Worm (Caenorhabditis elegans): Measurements from ENCODE around the gene algn-1.

Gene algn-1

DNA sequence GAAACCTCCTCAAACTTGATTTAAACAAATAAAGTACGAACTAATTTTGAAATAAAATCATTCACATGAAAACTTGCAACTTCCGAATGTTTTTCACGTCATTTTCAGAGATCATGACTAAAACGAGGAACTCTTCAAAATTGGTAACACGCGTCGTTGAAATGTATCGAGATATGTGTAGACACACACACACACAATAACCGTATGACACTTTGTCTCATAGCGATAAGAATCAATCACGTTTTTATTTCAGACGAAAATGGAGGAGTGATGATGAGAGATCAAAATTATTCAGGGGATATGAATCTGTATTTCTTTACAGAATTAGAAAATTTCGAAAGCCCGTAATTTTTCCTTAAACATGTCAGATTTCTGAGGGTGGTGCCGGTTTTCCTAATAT is 37.2 kb upstream of the algn-1 start:
- TF ChIP-seq cog-1 (tag; optimal IDR thresholded peaks at IDR 0.05) (no peak), tab-1 (GFP tag; IDR thresholded peaks at IDR 0.05) (no peak), klf-2 (GFP tag; conservative IDR thresholded peaks at IDR 0.05) (no peak), T22C8.4 (GFP tag; IDR thresholded peaks at IDR 0.05) (no peak), flt-1 (GFP tag; IDR thresholded peaks at IDR 0.05) (no peak), ztf-23 (GFP tag; IDR thresholded peaks at IDR 0.05) (no peak), ztf-29 (GFP tag; IDR thresholded peaks at IDR 0.05) (no peak), med-1 (GFP tag; optimal IDR thresholded peaks at IDR 0.05; ENCODE audit: insufficient read depth) (no peak), ref-1 (GFP tag; conservative IDR thresholded peaks at IDR 0.05) (no peak)

DNA sequence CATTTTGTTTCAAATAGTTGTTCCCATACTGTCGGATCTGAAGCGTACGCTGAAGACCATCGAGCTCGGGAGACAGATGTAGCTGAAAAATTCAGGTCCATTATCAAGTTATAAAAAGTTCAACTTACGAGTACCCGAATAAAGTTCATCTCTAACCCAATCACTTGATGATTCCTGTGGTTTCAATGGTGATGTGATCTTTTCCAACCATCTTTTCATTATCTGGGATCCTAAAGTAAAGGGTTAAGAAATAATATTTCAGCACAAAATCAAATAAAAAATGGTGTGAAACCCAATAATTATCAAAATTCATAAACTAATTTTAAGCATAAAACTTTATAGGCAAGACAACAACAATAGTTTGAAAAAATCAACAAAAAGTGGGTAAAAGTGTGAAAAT is 32.7 kb upstream of the algn-1 start, which contains the start of gene C05D11.8:
Gene C05D11.8 (minus strand): TSS at position 101 of the 400 bp plus-strand sequence.
- no peak for TF ChIP-seq ztf-29 (GFP tag; IDR thresholded peaks at IDR 0.05)
- no peak for TF ChIP-seq cog-1 (tag; optimal IDR thresholded peaks at IDR 0.05)
- no peak for TF ChIP-seq ztf-23 (GFP tag; IDR thresholded peaks at IDR 0.05)
- no peak for TF ChIP-seq flt-1 (GFP tag; IDR thresholded peaks at IDR 0.05)
- TF ChIP-seq tab-1 (GFP tag; IDR thresholded peaks at IDR 0.05), result no peak
- TF ChIP-seq klf-2 (GFP tag; conservative IDR thresholded peaks at IDR 0.05), result no peak
- TF ChIP-seq T22C8.4 (GFP tag; IDR thresholded peaks at IDR 0.05), result no peak
- no peak for TF ChIP-seq ref-1 (GFP tag; conservative IDR thresholded peaks at IDR 0.05)

DNA sequence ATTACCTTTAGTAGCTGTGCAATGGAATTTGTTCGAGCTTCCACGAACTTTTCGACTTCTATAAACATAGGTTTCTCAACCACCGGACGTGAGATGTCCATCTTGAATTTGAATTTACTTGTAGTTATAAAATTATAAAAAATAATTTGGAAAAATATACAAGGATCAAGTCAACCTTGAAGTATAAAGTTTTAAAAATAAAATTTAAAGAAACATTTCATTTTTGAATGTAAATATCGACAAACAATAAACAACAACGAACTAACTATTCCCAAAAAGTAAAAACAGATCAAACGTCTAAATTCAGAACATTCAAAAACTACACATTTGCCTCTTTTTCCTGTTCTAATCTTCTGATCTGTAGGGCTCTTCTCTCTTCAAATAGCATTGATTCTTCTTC is 29.1 kb upstream of the algn-1 start, which contains the start of gene popl-1:
Gene popl-1 (minus strand): TSS at position 101 of the 400 bp plus-strand sequence.
- TF ChIP-seq flt-1 (GFP tag; IDR thresholded peaks at IDR 0.05) (no peak), ztf-23 (GFP tag; IDR thresholded peaks at IDR 0.05) (no peak), T22C8.4 (GFP tag; IDR thresholded peaks at IDR 0.05) (no peak), tab-1 (GFP tag; IDR thresholded peaks at IDR 0.05) (no peak), cog-1 (tag; optimal IDR thresholded peaks at IDR 0.05) (no peak), klf-2 (GFP tag; conservative IDR thresholded peaks at IDR 0.05) (no peak), med-1 (GFP tag; optimal IDR thresholded peaks at IDR 0.05; ENCODE audit: insufficient read depth) (no peak), ztf-29 (GFP tag; IDR thresholded peaks at IDR 0.05) (no peak), ref-1 (GFP tag; conservative IDR thresholded peaks at IDR 0.05) (no peak)

DNA sequence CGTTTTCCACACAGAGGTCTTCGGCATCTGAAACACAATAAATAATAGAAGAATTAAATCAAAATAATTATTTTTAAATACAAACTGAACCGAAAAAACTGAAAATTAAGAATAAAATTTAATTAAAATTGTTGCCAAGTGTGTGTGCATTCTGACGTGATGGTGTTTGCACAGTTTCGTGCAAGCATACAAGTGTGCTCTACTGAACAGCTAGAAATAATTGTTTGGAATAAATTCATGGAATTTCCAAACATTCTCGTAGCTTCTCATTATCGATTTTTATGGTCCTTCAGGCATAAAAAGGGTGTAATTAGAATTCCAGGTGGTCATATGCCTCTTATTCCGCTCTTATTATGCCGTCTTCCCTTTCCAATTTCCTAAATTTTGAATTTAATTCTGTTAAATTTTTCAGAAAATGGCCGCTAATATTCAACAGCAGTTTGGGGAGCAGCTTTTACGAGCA is 28.1 kb upstream of the algn-1 start, which contains the start of the genes mrps-17 and txdc-9:
Gene mrps-17 (minus strand): TSS at position 33 of the 463 bp plus-strand sequence.
Gene txdc-9 (plus strand): TSS at position 413 of the 463 bp plus-strand sequence.
- no peak for TF ChIP-seq klf-2 (GFP tag; conservative IDR thresholded peaks at IDR 0.05)
- peak; percentile 68; the same call in 1 of the 2 replicates for TF ChIP-seq flt-1 (GFP tag; IDR thresholded peaks at IDR 0.05)
- no peak for TF ChIP-seq med-1 (GFP tag; optimal IDR thresholded peaks at IDR 0.05; ENCODE audit: insufficient read depth)
- TF ChIP-seq ztf-23 (GFP tag; IDR thresholded peaks at IDR 0.05), result no peak

DNA sequence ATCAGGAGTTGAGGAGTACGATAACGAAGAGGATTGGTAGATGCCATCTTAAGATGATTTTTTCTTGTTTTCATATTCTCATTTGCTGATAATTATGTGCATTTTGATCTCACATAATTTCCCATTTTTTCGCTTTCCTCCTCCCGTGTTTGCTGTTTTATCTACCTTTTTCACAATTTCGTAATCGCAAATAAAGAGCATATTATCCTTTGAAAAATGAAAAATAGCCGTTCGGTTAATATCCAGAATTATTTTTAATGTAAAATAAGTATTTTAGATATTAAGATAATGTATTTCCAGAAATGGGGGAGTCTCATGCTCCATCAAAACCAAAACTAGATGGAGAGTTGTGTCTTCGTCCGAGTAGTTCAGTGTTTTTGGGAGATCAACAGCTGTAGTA is 27.0 kb upstream of the algn-1 start, which contains the start of gene vps-16:
Gene vps-16 (plus strand): TSS at position 301 of the 400 bp plus-strand sequence.
- TF ChIP-seq ztf-23 (GFP tag; IDR thresholded peaks at IDR 0.05) (no peak), T22C8.4 (GFP tag; IDR thresholded peaks at IDR 0.05) (no peak), ref-1 (GFP tag; conservative IDR thresholded peaks at IDR 0.05) (no peak), ztf-29 (GFP tag; IDR thresholded peaks at IDR 0.05) (no peak), med-1 (GFP tag; optimal IDR thresholded peaks at IDR 0.05; ENCODE audit: insufficient read depth) (no peak), flt-1 (GFP tag; IDR thresholded peaks at IDR 0.05) (no peak), cog-1 (tag; optimal IDR thresholded peaks at IDR 0.05) (no peak), tab-1 (GFP tag; IDR thresholded peaks at IDR 0.05) (no peak), klf-2 (GFP tag; conservative IDR thresholded peaks at IDR 0.05) (no peak)

DNA sequence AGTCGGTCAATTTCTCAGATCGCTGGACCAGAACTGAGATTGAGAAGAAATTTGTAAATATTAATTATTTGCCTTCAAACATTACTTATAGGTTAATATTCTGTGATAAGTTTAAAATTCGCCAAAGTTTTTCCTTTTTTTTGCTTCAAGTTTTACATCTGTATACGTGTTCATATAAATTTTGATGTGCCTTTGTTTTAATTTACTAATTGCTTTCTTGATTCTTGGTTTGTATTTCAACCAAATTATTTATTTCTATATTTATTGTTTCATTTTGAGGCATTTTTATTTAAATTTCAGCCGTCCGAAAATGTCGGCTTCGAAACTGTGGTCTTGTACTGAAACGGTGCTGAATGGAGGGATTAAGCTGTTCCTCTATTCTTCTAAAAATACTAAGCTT is 23.6 kb upstream of the algn-1 start, which contains the start of gene C05D11.1:
Gene C05D11.1 (plus strand): TSS at position 301 of the 400 bp plus-strand sequence.
- TF ChIP-seq ref-1 (GFP tag; conservative IDR thresholded peaks at IDR 0.05), result no peak
- TF ChIP-seq med-1 (GFP tag; optimal IDR thresholded peaks at IDR 0.05; ENCODE audit: insufficient read depth), result no peak
- no peak for TF ChIP-seq klf-2 (GFP tag; conservative IDR thresholded peaks at IDR 0.05)
- TF ChIP-seq ztf-29 (GFP tag; IDR thresholded peaks at IDR 0.05), result no peak
- no peak for TF ChIP-seq tab-1 (GFP tag; IDR thresholded peaks at IDR 0.05)
- no peak for TF ChIP-seq cog-1 (tag; optimal IDR thresholded peaks at IDR 0.05)
- TF ChIP-seq ztf-23 (GFP tag; IDR thresholded peaks at IDR 0.05), result no peak
- TF ChIP-seq flt-1 (GFP tag; IDR thresholded peaks at IDR 0.05), result no peak
- no peak for TF ChIP-seq T22C8.4 (GFP tag; IDR thresholded peaks at IDR 0.05)

DNA sequence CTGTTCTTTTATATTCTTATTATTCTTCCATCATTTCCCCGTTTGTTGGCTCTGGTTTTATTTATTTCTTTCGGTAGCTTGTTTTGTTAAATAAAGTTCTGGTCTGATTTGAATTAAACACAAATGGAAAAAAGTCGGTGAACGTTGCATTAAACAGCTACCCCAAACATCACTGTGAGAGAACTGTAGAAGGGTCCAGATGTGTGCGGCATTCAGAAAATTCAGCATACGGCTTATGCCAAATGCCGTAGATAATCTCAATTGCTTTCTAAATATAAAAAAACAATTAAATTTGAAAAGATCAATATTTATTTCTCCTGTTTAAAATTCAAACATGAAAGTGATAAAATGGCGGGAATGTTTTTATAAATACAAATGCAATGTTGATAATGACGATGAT is 20.1 kb upstream of the algn-1 start:
- TF ChIP-seq T22C8.4 (GFP tag; IDR thresholded peaks at IDR 0.05) (no peak), ztf-23 (GFP tag; IDR thresholded peaks at IDR 0.05) (no peak), ztf-29 (GFP tag; IDR thresholded peaks at IDR 0.05) (no peak), med-1 (GFP tag; optimal IDR thresholded peaks at IDR 0.05; ENCODE audit: insufficient read depth) (no peak), tab-1 (GFP tag; IDR thresholded peaks at IDR 0.05) (no peak), klf-2 (GFP tag; conservative IDR thresholded peaks at IDR 0.05) (no peak), ref-1 (GFP tag; conservative IDR thresholded peaks at IDR 0.05) (no peak), flt-1 (GFP tag; IDR thresholded peaks at IDR 0.05) (no peak), cog-1 (tag; optimal IDR thresholded peaks at IDR 0.05) (no peak)

DNA sequence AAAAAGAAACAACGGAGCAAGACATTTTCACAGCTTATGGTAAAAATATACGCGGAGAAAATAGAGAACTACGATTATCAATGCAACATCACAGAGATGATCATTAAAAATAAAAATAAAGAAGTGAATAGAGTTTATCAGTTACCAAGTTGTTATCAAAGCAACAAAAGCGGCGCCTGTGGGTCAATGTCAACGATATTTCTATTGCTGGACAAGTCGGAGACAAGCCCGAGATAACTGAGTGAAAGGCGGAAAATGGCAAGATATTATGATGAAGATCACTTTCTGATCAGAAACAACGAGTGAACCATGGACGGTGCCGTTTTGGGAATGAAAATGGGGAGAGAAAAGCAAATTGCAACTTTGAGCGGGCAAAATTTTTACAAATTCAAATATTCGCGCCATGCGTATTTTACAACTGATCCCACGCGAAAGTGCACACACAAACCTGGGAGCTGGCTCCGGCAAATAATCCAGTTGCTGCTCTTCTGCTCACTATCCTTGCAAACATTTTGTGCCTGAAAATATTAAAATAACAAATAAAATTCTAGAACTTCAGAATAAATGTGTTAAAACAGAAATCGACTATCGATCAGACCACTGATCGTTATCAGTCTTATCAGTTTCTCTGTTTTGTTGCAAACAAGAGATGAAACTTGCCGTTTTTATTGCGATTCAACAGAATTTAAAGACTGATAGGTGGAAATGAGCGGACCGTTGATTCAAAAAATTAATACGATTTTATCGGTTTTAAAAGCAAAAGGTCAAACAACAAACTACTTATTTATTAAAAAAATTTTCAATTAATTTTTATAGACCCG is 17.4 kb upstream of the algn-1 start, which contains the start of gene mel-32:
Gene mel-32 (minus strand): TSS at position 696 of the 821 bp plus-strand sequence.
- TF ChIP-seq klf-2 (GFP tag; conservative IDR thresholded peaks at IDR 0.05) (no peak), tab-1 (GFP tag; IDR thresholded peaks at IDR 0.05) (no peak), ref-1 (GFP tag; conservative IDR thresholded peaks at IDR 0.05) (no peak), T22C8.4 (GFP tag; IDR thresholded peaks at IDR 0.05) (no peak), ztf-29 (GFP tag; IDR thresholded peaks at IDR 0.05) (no peak), flt-1 (GFP tag; IDR thresholded peaks at IDR 0.05) (no peak), ztf-23 (GFP tag; IDR thresholded peaks at IDR 0.05) (no peak), cog-1 (tag; optimal IDR thresholded peaks at IDR 0.05) (no peak), med-1 (GFP tag; optimal IDR thresholded peaks at IDR 0.05; ENCODE audit: insufficient read depth) (no peak)

DNA sequence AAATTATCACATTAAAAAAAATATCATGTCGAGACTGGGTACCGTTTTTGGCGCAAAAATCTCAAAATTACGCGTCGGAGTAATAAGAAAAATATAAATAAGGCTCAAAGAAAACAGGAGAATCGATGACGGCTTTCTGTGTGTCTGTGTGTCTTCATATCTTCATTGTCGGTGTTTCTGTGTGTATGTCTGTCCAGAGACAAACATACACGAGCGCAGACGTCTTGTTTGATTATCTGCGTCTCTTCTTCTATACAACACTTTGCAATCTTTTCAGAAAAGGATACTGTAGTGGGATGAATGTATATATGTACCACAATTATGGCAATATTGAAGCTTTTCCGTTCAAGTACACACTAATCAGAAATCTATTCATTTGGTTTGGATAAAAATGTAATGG is 15.6 kb upstream of the algn-1 start, which contains the start of gene C05D11.13:
Gene C05D11.13 (minus strand): TSS at position 252 of the 400 bp plus-strand sequence.
- TF ChIP-seq klf-2 (GFP tag; conservative IDR thresholded peaks at IDR 0.05) (no peak), flt-1 (GFP tag; IDR thresholded peaks at IDR 0.05) (no peak), cog-1 (tag; optimal IDR thresholded peaks at IDR 0.05) (no peak), med-1 (GFP tag; optimal IDR thresholded peaks at IDR 0.05; ENCODE audit: insufficient read depth) (no peak), ztf-23 (GFP tag; IDR thresholded peaks at IDR 0.05) (no peak)

Measured in whole organism, midembryonic.